Worm (Caenorhabditis elegans) whole organism, midembryonic: ENCODE results near the gene emb-30.

Experiments
- T22C8.4 ChIP-seq: fragments of 200-800 bp; sonication (Bioruptor generic); IDR thresholded peaks from 2 replicates; pipeline ENCODE4 v1.3.6; 2022; ENCODE audit warnings: missing genetic modification characterization, missing compliant biosample characterization
- cog-1 ChIP-seq: sonication (generic microtip); optimal IDR thresholded peaks from 2 replicates; lab custom pipeline; 2016; ENCODE audit warnings: missing genetic modification characterization, missing compliant biosample characterization
- klf-2 ChIP-seq: fragments of 200-800 bp; sonication (Bioruptor generic); conservative IDR thresholded peaks from 2 replicates; pipeline ENCODE4 v1.3.6; 2022; ENCODE audit warnings: missing genetic modification reagents, missing genetic modification characterization, missing compliant biosample characterization
- med-1 ChIP-seq: sonication (generic microtip); optimal IDR thresholded peaks from 2 replicates; lab custom pipeline; 2017; ENCODE audit warnings: missing genetic modification characterization, mild to moderate bottlenecking, missing compliant biosample characterization, antibody characterized with exemption, missing genetic modification reagents; ENCODE audit not compliant: insufficient read depth
- tab-1 ChIP-seq: fragments of 200-800 bp; sonication (Bioruptor generic); IDR thresholded peaks from 2 replicates; pipeline ENCODE4 v1.3.6; 2022; ENCODE audit warnings: missing genetic modification characterization, missing compliant biosample characterization
- ztf-23 ChIP-seq: fragments of 200-800 bp; sonication (Bioruptor generic); IDR thresholded peaks from 2 replicates; pipeline ENCODE4 v1.3.6; 2022; ENCODE audit warnings: missing genetic modification reagents, missing genetic modification characterization, missing compliant biosample characterization

- TF ChIP-seq T22C8.4 (peak; percentile 6; the same call in 1 of the 2 replicates), med-1 (GFP tag; lab: Kevin White, UChicago) (no peak), klf-2 (GFP tag; lab: Robert Waterston, UW) (no peak), ztf-23 (GFP tag; lab: Robert Waterston, UW) (peak; percentile 43; the same call in 1 of the 2 replicates), tab-1 (GFP tag; lab: Robert Waterston, UW) (no peak), cog-1 (tag; lab: Kevin White, UChicago) (no peak)
Observed at ce11 chrIII:9465424-9465823, 24.2 kb upstream of the emb-30 start, which contains the start of gene B0464.9.
